Fruit fly (Drosophila melanogaster) whole organism, embryonic: ENCODE data around the gene CG13299.
A peak's percentile ranks its signal among the peaks of the same experiment; 100 is the strongest.

Experiments used
- B-H1 ChIP-seq: fragments of 200-800 bp; sonication (Bioruptor generic); IDR thresholded peaks from 3 replicates; pipeline ENCODE4 v1.3.6; 2022; ENCODE audit warnings: missing biosample characterization, missing genetic modification characterization
- Blimp-1 ChIP-seq: fragments of 200-800 bp; sonication (Bioruptor generic); optimal IDR thresholded peaks from 3 replicates; lab custom pipeline; 2018; ENCODE audit warnings: missing biosample characterization, missing genetic modification characterization, mild to moderate bottlenecking, moderate library complexity, missing genetic modification reagents
- C15 ChIP-seq: fragments of 200-800 bp; sonication (Bioruptor generic); IDR thresholded peaks from 3 replicates; pipeline ENCODE4 v1.3.6; 2022; ENCODE audit warnings: missing biosample characterization, missing genetic modification characterization
- CG10267 ChIP-seq: fragments of 200-800 bp; sonication (Bioruptor generic); optimal IDR thresholded peaks from 2 replicates; lab custom pipeline; 2018; ENCODE audit warnings: missing biosample characterization, mild to moderate bottlenecking, missing genetic modification characterization, moderate library complexity
- CG11085 ChIP-seq: fragments of 200-800 bp; sonication (Bioruptor generic); IDR thresholded peaks from 2 replicates; pipeline ENCODE4 v1.3.6; 2022; ENCODE audit warnings: missing biosample characterization, missing genetic modification characterization
- CG11504 ChIP-seq: fragments of 200-800 bp; sonication (Bioruptor generic); optimal IDR thresholded peaks from 3 replicates; lab custom pipeline; 2019; ENCODE audit warnings: missing biosample characterization, mild to moderate bottlenecking, missing genetic modification characterization, moderate library complexity
- CG12155 ChIP-seq: fragments of 200-800 bp; sonication (Bioruptor generic); optimal IDR thresholded peaks from 3 replicates; lab custom pipeline; 2016; ENCODE audit warnings: missing biosample characterization, missing genetic modification characterization
- CG13287 ChIP-seq: fragments of 200-800 bp; sonication (Bioruptor generic); IDR thresholded peaks from 2 replicates; pipeline ENCODE4 v1.3.6; 2022; ENCODE audit warnings: missing biosample characterization, missing genetic modification characterization; ENCODE audit not compliant: partially characterized antibody
- CG14667 ChIP-seq: fragments of 200-800 bp; sonication (Bioruptor generic); IDR thresholded peaks from 2 replicates; pipeline ENCODE4 v1.3.6; 2022; ENCODE audit warnings: missing biosample characterization, missing genetic modification characterization
- CG15479 ChIP-seq: fragments of 200-800 bp; sonication (Bioruptor generic); optimal IDR thresholded peaks from 3 replicates; lab custom pipeline; 2019; ENCODE audit warnings: missing biosample characterization, mild to moderate bottlenecking, missing genetic modification characterization, moderate library complexity
- CG1602 ChIP-seq: fragments of 200-800 bp; sonication (Bioruptor generic); optimal IDR thresholded peaks from 3 replicates; lab custom pipeline; 2016; ENCODE audit warnings: missing biosample characterization, missing genetic modification characterization
- CG1603 ChIP-seq: fragments of 200-800 bp; sonication (Bioruptor generic); optimal IDR thresholded peaks from 2 replicates; lab custom pipeline; 2019; ENCODE audit warnings: missing biosample characterization, mild to moderate bottlenecking, missing genetic modification characterization, moderate library complexity
- CG16863 ChIP-seq: fragments of 200-800 bp; sonication (Bioruptor generic); optimal IDR thresholded peaks from 3 replicates; lab custom pipeline; 2016; ENCODE audit warnings: missing biosample characterization, missing genetic modification characterization
- CG17359 ChIP-seq: fragments of 200-800 bp; sonication (Bioruptor generic); optimal IDR thresholded peaks from 3 replicates; lab custom pipeline; 2018; ENCODE audit warnings: missing biosample characterization, mild to moderate bottlenecking, missing genetic modification characterization, moderate library complexity
- CG17361 ChIP-seq: fragments of 200-800 bp; sonication (Bioruptor generic); IDR thresholded peaks from 3 replicates; pipeline ENCODE4 v1.3.6; 2022; ENCODE audit warnings: missing biosample characterization, missing genetic modification characterization
- CG2116 ChIP-seq: fragments of 200-800 bp; sonication (Bioruptor generic); optimal IDR thresholded peaks from 3 replicates; lab custom pipeline; 2018; ENCODE audit warnings: missing biosample characterization, mild to moderate bottlenecking, missing genetic modification characterization
- CG31224 ChIP-seq: fragments of 200-800 bp; sonication (Bioruptor generic); IDR thresholded peaks from 2 replicates; pipeline ENCODE4 v1.3.6; 2022; ENCODE audit warnings: missing biosample characterization, missing genetic modification characterization
- CG43689 ChIP-seq: fragments of 200-800 bp; sonication (Bioruptor generic); IDR thresholded peaks from 2 replicates; pipeline ENCODE4 v1.3.6; 2022; ENCODE audit warnings: missing biosample characterization, missing genetic modification characterization
- CG6254 ChIP-seq: fragments of 200-800 bp; sonication (Bioruptor generic); optimal IDR thresholded peaks from 3 replicates; lab custom pipeline; 2017; ENCODE audit warnings: mild to moderate bottlenecking, missing biosample characterization, missing genetic modification reagents, missing genetic modification characterization
- CG6791 ChIP-seq: fragments of 200-800 bp; sonication (Bioruptor generic); IDR thresholded peaks from 3 replicates; pipeline ENCODE4 v1.3.6; 2022; ENCODE audit warnings: missing biosample characterization, missing genetic modification characterization; ENCODE audit not compliant: partially characterized antibody
- CG8388 ChIP-seq: fragments of 200-800 bp; sonication (Bioruptor generic); optimal IDR thresholded peaks from 2 replicates; lab custom pipeline; 2019; ENCODE audit warnings: missing biosample characterization, mild to moderate bottlenecking, missing genetic modification characterization, moderate library complexity
- CG9817 ChIP-seq: fragments of 200-800 bp; sonication (Bioruptor generic); optimal IDR thresholded peaks from 2 replicates; lab custom pipeline; 2018; ENCODE audit warnings: missing biosample characterization, mild to moderate bottlenecking, missing genetic modification characterization, moderate library complexity
- Camta ChIP-seq: fragments of 200-800 bp; sonication (Bioruptor generic); optimal IDR thresholded peaks from 2 replicates; lab custom pipeline; 2016; ENCODE audit warnings: missing biosample characterization, missing genetic modification characterization
- ERR ChIP-seq: fragments of 200-800 bp; sonication (Bioruptor generic); optimal IDR thresholded peaks from 2 replicates; lab custom pipeline; 2016; ENCODE audit warnings: missing biosample characterization, missing genetic modification characterization
- Fer2 ChIP-seq: fragments of 200-800 bp; sonication (Bioruptor generic); optimal IDR thresholded peaks from 2 replicates; lab custom pipeline; 2018; ENCODE audit warnings: missing biosample characterization, mild to moderate bottlenecking, missing genetic modification characterization, moderate library complexity
- Fer3 ChIP-seq: fragments of 200-800 bp; sonication (Bioruptor generic); optimal IDR thresholded peaks from 2 replicates; lab custom pipeline; 2018; ENCODE audit warnings: missing biosample characterization, mild to moderate bottlenecking, missing genetic modification characterization, moderate library complexity
- HLH4C ChIP-seq: fragments of 200-800 bp; sonication (Bioruptor generic); IDR thresholded peaks from 3 replicates; pipeline ENCODE4 v1.3.6; 2022; ENCODE audit warnings: missing biosample characterization, missing genetic modification characterization; ENCODE audit not compliant: partially characterized antibody
- HLHmδ ChIP-seq: fragments of 200-800 bp; sonication (Bioruptor generic); optimal IDR thresholded peaks from 2 replicates; lab custom pipeline; 2018; ENCODE audit warnings: missing biosample characterization, mild to moderate bottlenecking, missing genetic modification characterization, moderate library complexity
- Mes4 ChIP-seq: fragments of 200-800 bp; sonication (Bioruptor generic); optimal IDR thresholded peaks from 2 replicates; lab custom pipeline; 2016; ENCODE audit warnings: missing biosample characterization, missing genetic modification characterization
- Myb ChIP-seq: fragments of 200-800 bp; sonication (Bioruptor generic); optimal IDR thresholded peaks from 2 replicates; lab custom pipeline; 2016; ENCODE audit warnings: missing biosample characterization, missing genetic modification characterization
- NfI ChIP-seq: fragments of 200-800 bp; sonication (Bioruptor generic); optimal IDR thresholded peaks from 3 replicates; lab custom pipeline; 2018; ENCODE audit warnings: missing biosample characterization, mild to moderate bottlenecking, missing genetic modification characterization, moderate library complexity
- Oli ChIP-seq: fragments of 200-800 bp; sonication (Bioruptor generic); optimal IDR thresholded peaks from 2 replicates; lab custom pipeline; 2018; ENCODE audit warnings: missing biosample characterization, mild to moderate bottlenecking, missing genetic modification characterization, moderate library complexity
- Ptx1 ChIP-seq: fragments of 200-800 bp; sonication (Bioruptor generic); IDR thresholded peaks from 2 replicates; pipeline ENCODE4 v1.3.6; 2022; ENCODE audit warnings: missing biosample characterization, missing genetic modification characterization
- Rx ChIP-seq: fragments of 200-800 bp; sonication (Bioruptor generic); IDR thresholded peaks from 2 replicates; pipeline ENCODE4 v1.3.6; 2022; ENCODE audit warnings: missing biosample characterization, missing genetic modification characterization
- ase ChIP-seq: fragments of 200-800 bp; sonication (Bioruptor generic); IDR thresholded peaks from 3 replicates; pipeline ENCODE4 v1.3.6; 2022; ENCODE audit warnings: missing biosample characterization, missing genetic modification characterization
- cad ChIP-seq: fragments of >200 bp; optimal IDR thresholded peaks from 2 replicates; lab custom pipeline; 2017; ENCODE audit warnings: missing biosample characterization, missing genetic modification characterization
- dimm ChIP-seq: fragments of 200-800 bp; sonication (Bioruptor generic); IDR thresholded peaks from 2 replicates; pipeline ENCODE4 v1.3.6; 2022; ENCODE audit warnings: missing biosample characterization, missing genetic modification characterization
- fd3F ChIP-seq: fragments of 200-800 bp; sonication (Bioruptor generic); optimal IDR thresholded peaks from 2 replicates; lab custom pipeline; 2018; ENCODE audit warnings: missing biosample characterization, mild to moderate bottlenecking, missing genetic modification characterization, moderate library complexity
- gem ChIP-seq: fragments of 200-800 bp; sonication (Bioruptor generic); optimal IDR thresholded peaks from 2 replicates; lab custom pipeline; 2019; ENCODE audit warnings: missing biosample characterization, mild to moderate bottlenecking, missing genetic modification characterization, moderate library complexity
- gfzf ChIP-seq: fragments of 200-800 bp; sonication (Bioruptor generic); optimal IDR thresholded peaks from 2 replicates; lab custom pipeline; 2016; ENCODE audit warnings: missing biosample characterization, mild to moderate bottlenecking, missing genetic modification characterization, moderate library complexity
- nau ChIP-seq: fragments of 200-800 bp; sonication (Bioruptor generic); optimal IDR thresholded peaks from 3 replicates; lab custom pipeline; 2017; ENCODE audit warnings: missing biosample characterization, mild to moderate bottlenecking, missing genetic modification characterization, missing genetic modification reagents
- pnt ChIP-seq: fragments of 200-800 bp; sonication (Bioruptor generic); optimal IDR thresholded peaks from 3 replicates; lab custom pipeline; 2016; ENCODE audit warnings: missing biosample characterization, missing genetic modification characterization
- prd ChIP-seq, 3 experiments: fragments of >200 bp in 2 of 3; fragments of 200-800 bp in 1 of 3; sonication (Bioruptor generic) in 1 of 3; optimal IDR thresholded peaks in 2 of 3; IDR thresholded peaks in 1 of 3; 2 replicates in 2 of 3; 3 replicates in 1 of 3; pipeline versions ENCODE4 v1.3.6 to Lab custom; 2017 to 2022; ENCODE audit warnings: missing biosample characterization in 1 of 3, missing genetic modification characterization in 1 of 3
- slbo ChIP-seq: fragments of 200-800 bp; sonication (Bioruptor generic); IDR thresholded peaks from 2 replicates; pipeline ENCODE4 v1.3.6; 2022; ENCODE audit warnings: missing biosample characterization, missing genetic modification characterization
- slou ChIP-seq: fragments of 200-800 bp; sonication (Bioruptor generic); optimal IDR thresholded peaks from 3 replicates; lab custom pipeline; 2016; ENCODE audit warnings: missing biosample characterization, missing genetic modification characterization
- tap ChIP-seq: fragments of 200-800 bp; optimal IDR thresholded peaks from 3 replicates; lab custom pipeline; 2019; ENCODE audit warnings: missing biosample characterization, mild to moderate bottlenecking, missing genetic modification characterization, moderate library complexity
- tgo ChIP-seq: fragments of 200-800 bp; sonication (Bioruptor generic); IDR thresholded peaks from 3 replicates; pipeline ENCODE4 v1.3.6; 2022; ENCODE audit warnings: missing biosample characterization, missing genetic modification characterization

Gene CG13299

DNA sequence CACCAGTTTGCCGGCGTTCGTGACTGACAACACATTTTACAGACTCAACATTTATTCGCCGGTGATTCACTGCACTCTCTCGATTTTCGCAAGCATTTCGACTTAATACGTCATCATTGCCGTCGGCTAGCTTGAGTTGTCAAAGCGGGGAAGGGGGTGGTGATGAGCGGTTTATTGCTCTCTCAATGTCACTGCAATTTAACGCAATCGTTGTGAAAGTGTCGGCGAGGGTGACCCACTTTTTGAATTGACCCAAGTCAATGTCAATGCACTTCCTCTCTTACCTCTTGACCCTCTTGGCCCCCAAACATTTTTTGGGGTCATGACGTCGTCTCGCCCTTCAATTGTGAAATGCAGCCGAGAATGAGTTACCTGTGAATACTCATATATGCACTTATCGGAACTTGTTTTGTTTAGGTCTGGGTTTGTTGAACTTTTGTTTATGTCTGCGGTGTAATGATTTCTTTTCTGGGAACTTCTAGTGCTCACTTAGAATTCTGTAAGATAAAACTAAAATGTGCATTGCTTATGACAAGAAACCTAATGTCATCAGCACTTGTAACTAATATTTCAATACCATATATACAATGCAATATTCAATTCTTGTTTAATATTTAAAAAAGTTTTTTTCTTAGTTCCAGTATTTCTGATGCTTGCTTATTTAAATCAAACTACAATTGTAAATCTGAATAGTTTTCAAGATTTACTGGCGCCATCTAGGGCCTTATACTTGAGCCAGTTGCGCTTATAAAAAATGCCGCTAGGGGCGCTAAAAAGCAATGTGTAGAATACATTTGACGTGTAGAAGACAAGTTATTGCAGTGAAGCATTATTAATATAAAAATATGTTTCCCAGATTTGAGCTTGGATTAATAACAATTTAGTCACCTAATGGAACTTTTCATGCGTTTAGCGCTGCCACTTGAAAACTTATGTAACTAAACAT is 32.0 kb upstream of the CG13299 start (continued):
- TF ChIP-seq CG11504 = peak; percentile 63
- TF ChIP-seq CG10267 (tag; lab: Kevin White, UChicago) = peak; percentile 42
- peak; percentile 51 for TF ChIP-seq CG1603 (tag; lab: Kevin White, UChicago)
- peak; percentile 70 for TF ChIP-seq Ptx1 (GFP tag; lab: Robert Waterston, UW)
- no peak for TF ChIP-seq CG6254 (GFP tag; lab: Kevin White, UChicago)
- peak; percentile 58; the same call in 2 of the 3 replicates for TF ChIP-seq ase (GFP tag; lab: Robert Waterston, UW)
- no peak for TF ChIP-seq HLHmδ
- no peak for TF ChIP-seq HLH4C
- TF ChIP-seq NfI (GFP tag; lab: Kevin White, UChicago) = peak; percentile 58
- peak; percentile 26 for TF ChIP-seq pnt (GFP tag; lab: Kevin White, UChicago)
- TF ChIP-seq CG15479 (GFP tag; lab: Kevin White, UChicago) = no peak
- no peak for TF ChIP-seq CG16863 (GFP tag; lab: Kevin White, UChicago)
- peak; percentile 12; the same call in 1 of the 3 replicates for TF ChIP-seq B-H1 (GFP tag; lab: Robert Waterston, UW)
- peak; percentile 1 for TF ChIP-seq CG2116 (GFP tag; lab: Kevin White, UChicago)
- peak; percentile 55; the same call in 2 of the 3 replicates for TF ChIP-seq CG17361 (GFP tag; lab: Robert Waterston, UW)
- peak; percentile 22 for TF ChIP-seq Blimp-1 (GFP tag; lab: Kevin White, UChicago)
- no peak for TF ChIP-seq tap
- no peak for TF ChIP-seq gfzf (GFP tag; lab: Kevin White, UChicago)
- TF ChIP-seq CG12155 = peak; percentile 13
- no peak for TF ChIP-seq C15 (GFP tag; lab: Robert Waterston, UW)
- peak; percentile 28; the same call in 1 of the 3 replicates for TF ChIP-seq tgo (GFP tag; lab: Robert Waterston, UW)
- TF ChIP-seq Fer2 = no peak
- peak; percentile 55; the same call in 1 of the 3 replicates for TF ChIP-seq CG6791 (GFP tag; lab: Robert Waterston, UW)
- TF ChIP-seq nau (GFP tag; lab: Kevin White, UChicago) = no peak
- TF ChIP-seq CG13287 (GFP tag; lab: Robert Waterston, UW) = peak; percentile 49; the same call in 1 of the 2 replicates
- peak; percentile 55; the same call in 1 of the 2 replicates for TF ChIP-seq CG11085 (GFP tag; lab: Robert Waterston, UW)
- TF ChIP-seq fd3F (GFP tag; lab: Kevin White, UChicago) = peak; percentile 13
- peak; percentile 59 for TF ChIP-seq CG9817
- TF ChIP-seq Rx (GFP tag; lab: Robert Waterston, UW) = peak; percentile 25; the same call in 1 of the 2 replicates
- peak; percentile 45 for TF ChIP-seq slou (GFP tag; lab: Kevin White, UChicago)
- TF ChIP-seq gem (tag; lab: Kevin White, UChicago) = peak; percentile 60
- TF ChIP-seq ERR (GFP tag; lab: Kevin White, UChicago) = no peak
- peak; percentile 26 for TF ChIP-seq CG1602
- peak; percentile 19 for TF ChIP-seq Oli
- no peak for TF ChIP-seq dimm (GFP tag; lab: Robert Waterston, UW)
- TF ChIP-seq Myb (GFP tag; lab: Kevin White, UChicago) = peak; percentile 13
- peak; percentile 40 for TF ChIP-seq Fer3 (tag; lab: Kevin White, UChicago)
- TF ChIP-seq Mes4 (GFP tag; lab: Kevin White, UChicago) = peak; percentile 11
- TF ChIP-seq slbo (GFP tag; lab: Robert Waterston, UW) = peak; percentile 80
- TF ChIP-seq cad (GFP tag; lab: Kevin White, UChicago) = no peak
- no peak for TF ChIP-seq prd (optimal IDR thresholded peaks at IDR 0.05; lab: Kevin White, UChicago)
- peak; percentile 59; the same call in 2 of the 3 replicates for TF ChIP-seq prd (GFP tag; IDR thresholded peaks at IDR 0.05; lab: Robert Waterston, UW)
- TF ChIP-seq Camta = peak; percentile 57
- no peak for TF ChIP-seq CG31224
- TF ChIP-seq CG14667 = peak; percentile 9; the same call in 1 of the 2 replicates
- peak; percentile 27 for TF ChIP-seq CG17359 (tag; lab: Kevin White, UChicago)
- TF ChIP-seq CG8388 = peak; percentile 18
- TF ChIP-seq CG43689 = no peak
